Fruit fly (Drosophila melanogaster) whole organism, embryonic: Measurements from ENCODE around the gene Spt20.

Source experiments
- Atf-2 ChIP-seq: fragments of 200-800 bp; sonication (Bioruptor generic); optimal IDR thresholded peaks from 2 replicates; lab custom pipeline; 2016; ENCODE audit warnings: missing biosample characterization, missing genetic modification characterization
- C15 ChIP-seq: fragments of 200-800 bp; sonication (Bioruptor generic); IDR thresholded peaks from 3 replicates; pipeline ENCODE4 v1.3.6; 2022; ENCODE audit warnings: missing biosample characterization, missing genetic modification characterization
- CG10431 ChIP-seq: fragments of 200-800 bp; sonication (Bioruptor generic); optimal IDR thresholded peaks from 3 replicates; lab custom pipeline; 2018; ENCODE audit warnings: missing biosample characterization, mild to moderate bottlenecking, missing genetic modification characterization
- CG10959 ChIP-seq: fragments of 200-800 bp; sonication (Bioruptor generic); IDR thresholded peaks from 2 replicates; pipeline ENCODE4 v1.3.6; 2022; ENCODE audit warnings: missing biosample characterization, missing genetic modification characterization
- CG11247 ChIP-seq: fragments of 200-800 bp; sonication (Bioruptor generic); IDR thresholded peaks from 2 replicates; pipeline ENCODE4 v1.3.6; 2022; ENCODE audit warnings: missing biosample characterization, missing genetic modification characterization
- CG11456 ChIP-seq: fragments of 200-800 bp; sonication (Bioruptor generic); IDR thresholded peaks from 3 replicates; pipeline ENCODE4 v1.3.6; 2022; ENCODE audit warnings: missing biosample characterization, missing genetic modification characterization
- CG11695 ChIP-seq: fragments of 200-800 bp; sonication (Bioruptor generic); IDR thresholded peaks from 3 replicates; pipeline ENCODE4 v1.3.6; 2022; ENCODE audit warnings: missing biosample characterization, missing genetic modification characterization
- CG12236 ChIP-seq: fragments of 200-800 bp; sonication (Bioruptor generic); optimal IDR thresholded peaks from 2 replicates; lab custom pipeline; 2016; ENCODE audit warnings: missing biosample characterization, missing genetic modification characterization
- CG12659 ChIP-seq: fragments of 200-800 bp; sonication (Bioruptor generic); optimal IDR thresholded peaks from 3 replicates; lab custom pipeline; 2017; ENCODE audit warnings: mild to moderate bottlenecking, missing biosample characterization, missing genetic modification reagents, missing genetic modification characterization
- CG14860 ChIP-seq: fragments of 200-800 bp; sonication (Bioruptor generic); IDR thresholded peaks from 3 replicates; pipeline ENCODE4 v1.3.6; 2022; ENCODE audit warnings: missing biosample characterization, missing genetic modification characterization; ENCODE audit not compliant: partially characterized antibody
- CG1602 ChIP-seq: fragments of 200-800 bp; sonication (Bioruptor generic); optimal IDR thresholded peaks from 3 replicates; lab custom pipeline; 2016; ENCODE audit warnings: missing biosample characterization, missing genetic modification characterization
- CG16813 ChIP-seq: fragments of 200-800 bp; sonication (Bioruptor generic); IDR thresholded peaks from 3 replicates; pipeline ENCODE4 v1.3.6; 2022; ENCODE audit warnings: missing biosample characterization, missing genetic modification characterization; ENCODE audit not compliant: partially characterized antibody
- CG17359 ChIP-seq: fragments of 200-800 bp; sonication (Bioruptor generic); optimal IDR thresholded peaks from 3 replicates; lab custom pipeline; 2018; ENCODE audit warnings: missing biosample characterization, mild to moderate bottlenecking, missing genetic modification characterization, moderate library complexity
- CG18599 ChIP-seq: fragments of 200-800 bp; sonication (Bioruptor generic); optimal IDR thresholded peaks from 3 replicates; lab custom pipeline; 2017; ENCODE audit warnings: missing biosample characterization, missing genetic modification characterization, mild to moderate bottlenecking, moderate library complexity, missing genetic modification reagents
- CG2678 ChIP-seq: fragments of 200-800 bp; sonication (Bioruptor generic); optimal IDR thresholded peaks from 3 replicates; lab custom pipeline; 2019; ENCODE audit warnings: missing biosample characterization, mild to moderate bottlenecking, missing genetic modification characterization, moderate library complexity
- CG31388 ChIP-seq: fragments of 200-800 bp; sonication (Bioruptor generic); optimal IDR thresholded peaks from 2 replicates; lab custom pipeline; 2016; ENCODE audit warnings: missing biosample characterization, missing genetic modification characterization
- CG32532 ChIP-seq: fragments of 200-800 bp; sonication (Bioruptor generic); IDR thresholded peaks from 2 replicates; pipeline ENCODE4 v1.3.6; 2022; ENCODE audit warnings: missing biosample characterization, missing genetic modification characterization
- CG8765 ChIP-seq: fragments of 200-800 bp; sonication (Bioruptor generic); IDR thresholded peaks from 2 replicates; pipeline ENCODE4 v1.3.6; 2022; ENCODE audit warnings: missing biosample characterization, missing genetic modification characterization
- CkIIα-i1 ChIP-seq: fragments of 200-800 bp; sonication (Bioruptor generic); IDR thresholded peaks from 2 replicates; pipeline ENCODE4 v1.3.6; 2022; ENCODE audit warnings: missing biosample characterization, missing genetic modification characterization
- Dfd ChIP-seq, 2 experiments: fragments of >200 bp; optimal IDR thresholded peaks; 2 replicates each; lab custom pipeline; 2017; ENCODE audit warnings: missing biosample characterization in 2 of 2, missing genetic modification characterization in 2 of 2
- E2f2 ChIP-seq: fragments of 200-800 bp; sonication (Bioruptor generic); IDR thresholded peaks from 2 replicates; pipeline ENCODE4 v1.3.6; 2022; ENCODE audit warnings: missing biosample characterization, missing genetic modification characterization
- Ets65A ChIP-seq: fragments of 200-800 bp; sonication (Bioruptor generic); peaks from one replicate; lab custom pipeline; 2016; ENCODE audit warnings: missing biosample characterization, missing genetic modification characterization
- Med ChIP-seq: fragments of 200-800 bp; sonication (Bioruptor generic); peaks from one replicate; lab custom pipeline; 2016; ENCODE audit warnings: missing biosample characterization, missing genetic modification characterization, mild to moderate bottlenecking, inconsistent platforms, moderate library complexity
- Neu2 ChIP-seq: fragments of 200-800 bp; sonication (Bioruptor generic); optimal IDR thresholded peaks from 3 replicates; lab custom pipeline; 2016; ENCODE audit warnings: missing biosample characterization, missing genetic modification characterization, borderline replicate concordance
- Nf-YC ChIP-seq: fragments of 200-800 bp; optimal IDR thresholded peaks from 3 replicates; lab custom pipeline; 2019; ENCODE audit warnings: missing biosample characterization, mild to moderate bottlenecking, missing genetic modification characterization, moderate library complexity
- Ptx1 ChIP-seq: fragments of 200-800 bp; sonication (Bioruptor generic); IDR thresholded peaks from 2 replicates; pipeline ENCODE4 v1.3.6; 2022; ENCODE audit warnings: missing biosample characterization, missing genetic modification characterization
- Sox102F ChIP-seq: fragments of 200-800 bp; sonication (Bioruptor generic); optimal IDR thresholded peaks from 2 replicates; lab custom pipeline; 2018; ENCODE audit warnings: missing biosample characterization, mild to moderate bottlenecking, missing genetic modification characterization, moderate library complexity
- Stat92E ChIP-seq, 3 experiments: fragments of >200 bp in 2 of 3; fragments of 200-800 bp in 1 of 3; sonication (Bioruptor generic) in 1 of 3; optimal IDR thresholded peaks; 2 replicates each; lab custom pipeline; 2017 to 2019; ENCODE audit warnings: missing biosample characterization in 3 of 3, missing genetic modification characterization in 3 of 3, mild to moderate bottlenecking in 1 of 3, moderate library complexity in 1 of 3
- Xrp1 ChIP-seq: fragments of 200-800 bp; sonication (Bioruptor generic); IDR thresholded peaks from 2 replicates; pipeline ENCODE4 v1.3.6; 2022; ENCODE audit warnings: missing biosample characterization, missing genetic modification characterization
- YL-1 ChIP-seq: fragments of 200-800 bp; sonication (Bioruptor generic); optimal IDR thresholded peaks from 3 replicates; lab custom pipeline; 2017; ENCODE audit warnings: missing biosample characterization, mild to moderate bottlenecking, missing genetic modification characterization
- al ChIP-seq: fragments of 200-800 bp; sonication (Bioruptor generic); IDR thresholded peaks from 2 replicates; pipeline ENCODE4 v1.3.6; 2022; ENCODE audit warnings: missing biosample characterization, missing genetic modification characterization
- ara ChIP-seq: fragments of 200-800 bp; sonication (Bioruptor generic); IDR thresholded peaks from 2 replicates; pipeline ENCODE4 v1.3.6; 2022; ENCODE audit warnings: missing biosample characterization, missing genetic modification characterization
- ash1 ChIP-seq: fragments of 200-800 bp; sonication (Bioruptor generic); optimal IDR thresholded peaks from 2 replicates; lab custom pipeline; 2018; ENCODE audit warnings: missing biosample characterization, mild to moderate bottlenecking, missing genetic modification characterization
- az2 ChIP-seq: fragments of 200-800 bp; sonication (Bioruptor generic); optimal IDR thresholded peaks from 3 replicates; lab custom pipeline; 2016; ENCODE audit warnings: missing biosample characterization, missing genetic modification characterization
- cg ChIP-seq: fragments of 200-800 bp; sonication (Bioruptor generic); optimal IDR thresholded peaks from 3 replicates; lab custom pipeline; 2019; ENCODE audit warnings: missing biosample characterization, mild to moderate bottlenecking, missing genetic modification characterization, moderate library complexity
- crol ChIP-seq: fragments of 200-800 bp; sonication (Bioruptor generic); IDR thresholded peaks from 2 replicates; pipeline ENCODE4 v1.3.6; 2022; ENCODE audit warnings: missing biosample characterization, missing genetic modification characterization
- cwo ChIP-seq: fragments of 200-800 bp; sonication (Bioruptor generic); optimal IDR thresholded peaks from 3 replicates; lab custom pipeline; 2017; ENCODE audit warnings: missing biosample characterization, missing genetic modification characterization, mild to moderate bottlenecking, moderate library complexity, missing genetic modification reagents
- ftz-f1 ChIP-seq: fragments of 200-800 bp; sonication (Bioruptor generic); optimal IDR thresholded peaks from 2 replicates; lab custom pipeline; 2016; ENCODE audit warnings: missing biosample characterization, missing genetic modification characterization
- jing ChIP-seq: fragments of 200-800 bp; sonication (Bioruptor generic); optimal IDR thresholded peaks from 2 replicates; lab custom pipeline; 2018; ENCODE audit warnings: missing biosample characterization, mild to moderate bottlenecking, missing genetic modification characterization
- lbe ChIP-seq: fragments of 200-800 bp; sonication (Bioruptor generic); optimal IDR thresholded peaks from 2 replicates; lab custom pipeline; 2016; ENCODE audit warnings: missing biosample characterization, mild to moderate bottlenecking, missing genetic modification characterization
- lilli ChIP-seq: fragments of 200-800 bp; sonication (Bioruptor generic); optimal IDR thresholded peaks from 3 replicates; lab custom pipeline; 2016; ENCODE audit warnings: missing biosample characterization, missing genetic modification characterization
- nerfin-2 ChIP-seq: fragments of 200-800 bp; sonication (Bioruptor generic); IDR thresholded peaks from 2 replicates; pipeline ENCODE4 v1.3.6; 2022; ENCODE audit warnings: missing biosample characterization, missing genetic modification characterization; ENCODE audit not compliant: partially characterized antibody
- pan ChIP-seq, 4 experiments: fragments of >200 bp in 3 of 4; fragments of 200-800 bp in 1 of 4; sonication (Bioruptor generic) in 1 of 4; optimal IDR thresholded peaks in 3 of 4; IDR thresholded peaks in 1 of 4; 2 replicates each; pipeline versions ENCODE4 v1.3.6 to Lab custom; 2017 to 2022; ENCODE audit warnings: missing biosample characterization in 2 of 4, missing genetic modification characterization in 2 of 4, mixed read lengths in 1 of 4
- peb ChIP-seq: fragments of 200-800 bp; sonication (Bioruptor generic); IDR thresholded peaks from 2 replicates; pipeline ENCODE4 v1.3.6; 2022; ENCODE audit warnings: missing biosample characterization, missing genetic modification characterization
- slou ChIP-seq: fragments of 200-800 bp; sonication (Bioruptor generic); optimal IDR thresholded peaks from 3 replicates; lab custom pipeline; 2016; ENCODE audit warnings: missing biosample characterization, missing genetic modification characterization
- sr ChIP-seq: fragments of 200-800 bp; sonication (Bioruptor generic); IDR thresholded peaks from 3 replicates; pipeline ENCODE4 v1.3.6; 2022; ENCODE audit warnings: missing biosample characterization, missing genetic modification characterization
- vvl ChIP-seq: fragments of 200-800 bp; sonication (Bioruptor generic); IDR thresholded peaks from 2 replicates; pipeline ENCODE4 v1.3.6; 2022; ENCODE audit warnings: missing biosample characterization, missing genetic modification characterization
- yki ChIP-seq: fragments of >200 bp; optimal IDR thresholded peaks from 3 replicates; lab custom pipeline; 2018

Spt20 gene

DNA sequence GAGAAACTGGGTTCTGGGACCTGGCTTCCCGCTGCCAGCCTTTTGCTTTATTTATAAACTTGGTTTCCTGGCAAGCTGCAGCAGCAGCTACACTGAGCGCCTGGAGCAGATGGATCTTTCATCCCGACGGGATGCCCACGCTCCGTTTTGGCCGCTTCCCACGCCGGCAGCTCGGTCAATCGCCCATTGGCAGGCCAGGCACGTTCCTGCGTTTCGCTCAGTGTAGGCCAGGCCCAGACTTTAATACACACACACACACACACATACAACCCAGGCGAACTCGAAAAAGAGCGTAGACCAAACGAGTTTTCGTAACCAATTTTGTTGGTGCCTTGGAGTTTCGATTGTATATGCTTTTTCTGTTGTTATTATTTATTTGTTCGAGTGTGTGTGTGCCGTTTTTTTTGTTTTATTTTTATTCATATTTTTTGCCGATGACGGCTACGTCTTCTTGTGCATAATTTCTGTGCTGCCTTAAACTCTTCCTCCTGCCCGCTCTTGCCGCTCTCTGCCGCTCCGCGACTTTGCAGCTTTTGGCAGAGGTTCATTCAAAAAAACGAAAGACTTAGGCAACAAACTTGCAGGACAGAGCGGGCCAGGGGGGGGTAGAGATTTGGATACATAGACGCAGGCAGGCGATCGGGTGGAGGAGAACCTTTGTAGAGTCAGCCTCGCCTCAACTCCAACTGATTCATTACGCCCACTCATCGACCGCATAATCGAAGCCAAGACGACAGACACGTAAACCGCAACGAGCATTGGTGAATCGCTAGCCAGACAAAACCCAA is 2.4 kb upstream of the Spt20 start (continued):
- peak; percentile 30; the same call in 1 of the 3 replicates for TF ChIP-seq sr
- TF ChIP-seq crol = peak; percentile 45
- TF ChIP-seq CG1602 (GFP tag; lab: Kevin White, UChicago) = no peak
- no peak for TF ChIP-seq CG17359
- no peak for TF ChIP-seq C15 (GFP tag; lab: Robert Waterston, UW)
- peak; percentile 77 for TF ChIP-seq lbe (GFP tag; lab: Kevin White, UChicago)
- TF ChIP-seq ash1 (GFP tag; lab: Kevin White, UChicago) = no peak
- TF ChIP-seq cg (GFP tag; lab: Kevin White, UChicago) = peak; percentile 68
- TF ChIP-seq CG2678 (tag; lab: Kevin White, UChicago) = no peak
- TF ChIP-seq CG11695 (GFP tag; lab: Robert Waterston, UW) = no peak
- no peak for TF ChIP-seq Dfd (GFP tag; optimal IDR thresholded peaks at IDR 0.05; lab: Kevin White, UChicago)
- TF ChIP-seq CG11456 (GFP tag; lab: Robert Waterston, UW) = 0 out of 3 replicates have a peak, but pooled peaks have one; percentile 18
- 0 out of 2 replicates have a peak, but pooled peaks have one; percentile 6 for TF ChIP-seq CG11247
- TF ChIP-seq vvl = peak; percentile 47; the same call in 1 of the 2 replicates
- TF ChIP-seq CG32532 (GFP tag; lab: Robert Waterston, UW) = 0 out of 2 replicates have a peak, but pooled peaks have one; percentile 22
- no peak for TF ChIP-seq ftz-f1 (GFP tag; lab: Kevin White, UChicago)
- TF ChIP-seq CG10959 (GFP tag; lab: Robert Waterston, UW) = no peak
- no peak for TF ChIP-seq CG10431 (GFP tag; lab: Kevin White, UChicago)
- TF ChIP-seq CG12659 (GFP tag; lab: Kevin White, UChicago) = no peak
- TF ChIP-seq CG18599 (GFP tag; lab: Kevin White, UChicago) = no peak
- TF ChIP-seq al = no peak
- TF ChIP-seq, all 482 proteins: peak for 18

DNA sequence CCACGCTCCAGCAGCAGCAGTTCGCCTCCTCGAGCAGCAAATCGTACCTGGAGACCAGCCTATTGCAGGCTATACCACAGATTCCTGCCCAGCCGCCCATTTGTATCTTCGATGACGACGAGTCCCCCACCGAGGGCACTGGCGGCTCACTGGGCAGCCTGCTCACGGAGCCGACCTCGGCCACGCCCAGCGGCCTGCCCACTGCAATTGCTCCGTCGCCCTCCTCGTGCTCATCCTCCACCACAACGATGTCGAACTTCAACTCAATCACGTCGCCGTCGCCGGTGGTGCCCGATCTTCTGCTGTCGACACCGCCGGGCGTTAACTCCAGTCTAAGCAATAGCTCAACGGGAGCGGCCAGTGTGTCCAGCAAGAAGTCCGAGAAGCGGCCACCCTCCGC is 1.1 kb downstream of the Spt20 start:
- TF ChIP-seq E2f2 = no peak
- TF ChIP-seq Neu2 = no peak
- TF ChIP-seq CG12236 (GFP tag; lab: Kevin White, UChicago) = no peak
- TF ChIP-seq peb (GFP tag; lab: Robert Waterston, UW) = no peak
- TF ChIP-seq Med (GFP tag; lab: Kevin White, UChicago) = peak; percentile 70
- TF ChIP-seq Ets65A (GFP tag; lab: Kevin White, UChicago) = peak; percentile 50
- TF ChIP-seq CG14860 = no peak
- TF ChIP-seq jing (GFP tag; lab: Kevin White, UChicago) = no peak
- no peak for TF ChIP-seq ara (GFP tag; lab: Robert Waterston, UW)
- TF ChIP-seq Stat92E (GFP tag; optimal IDR thresholded peaks at IDR 0.05; lab: Kevin White, UChicago) = no peak
- TF ChIP-seq ash1 (GFP tag; lab: Kevin White, UChicago) = no peak
- TF ChIP-seq CG16813 (GFP tag; lab: Robert Waterston, UW) = 0 out of 3 replicates have a peak, but pooled peaks have one; percentile 23
- TF ChIP-seq, all 482 proteins: peak for 3

DNA sequence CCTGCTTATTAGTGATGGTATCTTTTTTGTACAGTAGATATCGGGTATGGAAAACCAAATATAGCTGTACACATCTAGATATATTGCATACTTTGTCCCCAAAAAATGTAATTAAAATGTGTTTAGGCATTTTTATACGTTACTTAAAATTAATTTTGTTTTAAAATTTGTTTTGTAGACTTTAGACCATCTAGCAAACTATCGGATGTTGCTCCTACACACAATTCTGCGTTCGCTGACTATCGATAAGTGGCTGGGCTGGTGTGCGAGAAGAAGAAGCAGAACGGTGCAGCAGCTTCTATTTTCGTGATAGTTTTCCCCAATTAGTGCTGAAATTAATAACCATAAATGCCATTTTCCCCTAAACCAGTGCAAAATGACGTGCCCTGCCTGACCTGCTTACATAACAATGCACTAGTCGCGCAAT is 10.6 kb downstream of the Spt20 start, which contains the start of the genes Vps36 and Liprin-beta:
Vps36 (minus strand) TSS at position 1 of the 427 bp plus-strand sequence.
Liprin-beta (plus strand) TSS at position 143 of the 427 bp plus-strand sequence.
- TF ChIP-seq YL-1 (GFP tag; lab: Kevin White, UChicago) (peak; percentile 87), slou (GFP tag; lab: Kevin White, UChicago) (peak; percentile 85), lilli (peak; percentile 96), cwo (GFP tag; lab: Kevin White, UChicago) (peak; percentile 37), Xrp1 (GFP tag; lab: Robert Waterston, UW) (peak; percentile 86), pan (optimal IDR thresholded peaks at IDR 0.05; lab: Kevin White, UChicago) (no peak), pan (GFP tag; optimal IDR thresholded peaks at IDR 0.05 in 1 of 2, IDR thresholded peaks at IDR 0.05 in 1 of 2) (peak in 1 of 2 experiments; percentile 84), Nf-YC (no peak), Sox102F (GFP tag; lab: Kevin White, UChicago) (no peak), az2 (GFP tag; lab: Kevin White, UChicago) (peak; percentile 89), CG8765 (GFP tag; lab: Robert Waterston, UW) (peak; percentile 71), E2f2 (peak; percentile 62; the same call in 1 of the 2 replicates), nerfin-2 (GFP tag; lab: Robert Waterston, UW) (peak; percentile 89), CkIIα-i1 (no peak), Ptx1 (peak; percentile 94), Atf-2 (GFP tag; lab: Kevin White, UChicago) (peak; percentile 90), CG31388 (peak; percentile 50), yki (lab: Kevin White, UChicago) (no peak)
